Fruit fly (Drosophila melanogaster): Measurements from ENCODE around the gene AdamTS-A.

DNA sequence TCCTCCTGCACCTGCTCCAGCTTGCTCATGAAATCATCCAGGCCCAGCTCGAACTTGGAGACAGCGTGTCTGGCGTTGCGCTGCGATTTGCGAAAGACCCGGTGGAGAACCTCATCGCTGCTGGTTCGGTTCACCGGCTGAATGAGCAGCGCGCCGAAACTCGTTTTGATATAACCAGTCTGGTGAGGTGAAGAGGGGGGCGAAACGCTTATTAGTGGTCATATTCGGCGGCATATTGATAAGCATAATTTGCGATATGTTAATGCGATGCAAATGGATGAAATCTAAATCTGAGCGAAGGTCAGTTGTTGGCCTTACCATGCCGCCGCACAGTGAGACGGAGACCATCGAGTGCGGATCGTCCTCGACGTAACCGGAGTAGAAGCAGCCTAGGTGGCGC, 27.3 kb downstream of the AdamTS-A start:
- TF ChIP-seq CG14711 (tag; optimal IDR thresholded peaks at IDR 0.05) = no peak
- TF ChIP-seq CG11617 (GFP tag; optimal IDR thresholded peaks at IDR 0.05) = no peak
- TF ChIP-seq Mnt (GFP tag; optimal IDR thresholded peaks at IDR 0.05) = no peak
- TF ChIP-seq CG5204 (GFP tag; optimal IDR thresholded peaks at IDR 0.05) = no peak
- no peak for TF ChIP-seq bab1 (GFP tag; optimal IDR thresholded peaks at IDR 0.05)
- no peak for TF ChIP-seq Hr96 (GFP tag; optimal IDR thresholded peaks at IDR 0.05)
- TF ChIP-seq Clk (GFP tag; optimal IDR thresholded peaks at IDR 0.05) = no peak
- TF ChIP-seq cic (GFP tag; optimal IDR thresholded peaks at IDR 0.05) = no peak
- TF ChIP-seq kay (GFP tag; ENCODE audit: borderline replicate concordance) = no peak
- TF ChIP-seq pad (GFP tag; optimal IDR thresholded peaks at IDR 0.05) = no peak
- no peak for TF ChIP-seq CG1620 (GFP tag; optimal IDR thresholded peaks at IDR 0.05)
- no peak for TF ChIP-seq cnc (optimal IDR thresholded peaks at IDR 0.05)
- TF ChIP-seq CG7101 (tag; optimal IDR thresholded peaks at IDR 0.05) = no peak
- TF ChIP-seq ovo (GFP tag; optimal IDR thresholded peaks at IDR 0.05) = no peak
